Worm (Caenorhabditis elegans) whole organism, midembryonic: ENCODE measurements around the gene hst-2.

Experiments used
- T22C8.4 ChIP-seq: fragments of 200-800 bp; sonication (Bioruptor generic); IDR thresholded peaks from 2 replicates; pipeline ENCODE4 v1.3.6; 2022; ENCODE audit warnings: missing genetic modification characterization, missing compliant biosample characterization
- cog-1 ChIP-seq: sonication (generic microtip); optimal IDR thresholded peaks from 2 replicates; lab custom pipeline; 2016; ENCODE audit warnings: missing genetic modification characterization, missing compliant biosample characterization
- flt-1 ChIP-seq: fragments of 200-800 bp; sonication (Bioruptor generic); IDR thresholded peaks from 2 replicates; pipeline ENCODE4 v1.3.6; 2022; ENCODE audit warnings: missing genetic modification characterization, missing compliant biosample characterization
- klf-2 ChIP-seq: fragments of 200-800 bp; sonication (Bioruptor generic); conservative IDR thresholded peaks from 2 replicates; pipeline ENCODE4 v1.3.6; 2022; ENCODE audit warnings: missing genetic modification reagents, missing genetic modification characterization, missing compliant biosample characterization
- med-1 ChIP-seq: sonication (generic microtip); optimal IDR thresholded peaks from 2 replicates; lab custom pipeline; 2017; ENCODE audit warnings: missing genetic modification characterization, mild to moderate bottlenecking, missing compliant biosample characterization, antibody characterized with exemption, missing genetic modification reagents; ENCODE audit not compliant: insufficient read depth
- ref-1 ChIP-seq: fragments of 200-800 bp; sonication (Bioruptor generic); conservative IDR thresholded peaks from 2 replicates; pipeline ENCODE4 v1.3.6; 2022; ENCODE audit warnings: missing genetic modification reagents, missing genetic modification characterization, missing compliant biosample characterization
- tab-1 ChIP-seq: fragments of 200-800 bp; sonication (Bioruptor generic); IDR thresholded peaks from 2 replicates; pipeline ENCODE4 v1.3.6; 2022; ENCODE audit warnings: missing genetic modification characterization, missing compliant biosample characterization
- ztf-23 ChIP-seq: fragments of 200-800 bp; sonication (Bioruptor generic); IDR thresholded peaks from 2 replicates; pipeline ENCODE4 v1.3.6; 2022; ENCODE audit warnings: missing genetic modification reagents, missing genetic modification characterization, missing compliant biosample characterization
- ztf-29 ChIP-seq: fragments of 200-800 bp; sonication (Bioruptor generic); IDR thresholded peaks from 2 replicates; pipeline ENCODE4 v1.3.6; 2022; ENCODE audit warnings: missing genetic modification reagents, missing genetic modification characterization, missing compliant biosample characterization

ce11 chrX:11208788-11209187, 1.8 kb upstream of the hst-2 start, which contains the start of gene C34F6.5:
- TF ChIP-seq cog-1 (tag; lab: Kevin White, UChicago) (no peak), flt-1 (no peak), tab-1 (GFP tag; lab: Robert Waterston, UW) (no peak), ztf-23 (no peak), ref-1 (no peak), klf-2 (GFP tag; lab: Robert Waterston, UW) (no peak), med-1 (GFP tag; lab: Kevin White, UChicago) (no peak), ztf-29 (GFP tag; lab: Robert Waterston, UW) (no peak), T22C8.4 (GFP tag; lab: Robert Waterston, UW) (no peak)
